Worm (Caenorhabditis elegans) whole organism, midembryonic: ENCODE measurements around the gene ZK632.9.

Experiments
- T22C8.4 ChIP-seq: fragments of 200-800 bp; sonication (Bioruptor generic); IDR thresholded peaks from 2 replicates; pipeline ENCODE4 v1.3.6; 2022; ENCODE audit warnings: missing genetic modification characterization, missing compliant biosample characterization
- cog-1 ChIP-seq: sonication (generic microtip); optimal IDR thresholded peaks from 2 replicates; lab custom pipeline; 2016; ENCODE audit warnings: missing genetic modification characterization, missing compliant biosample characterization
- flt-1 ChIP-seq: fragments of 200-800 bp; sonication (Bioruptor generic); IDR thresholded peaks from 2 replicates; pipeline ENCODE4 v1.3.6; 2022; ENCODE audit warnings: missing genetic modification characterization, missing compliant biosample characterization
- klf-2 ChIP-seq: fragments of 200-800 bp; sonication (Bioruptor generic); conservative IDR thresholded peaks from 2 replicates; pipeline ENCODE4 v1.3.6; 2022; ENCODE audit warnings: missing genetic modification reagents, missing genetic modification characterization, missing compliant biosample characterization
- med-1 ChIP-seq: sonication (generic microtip); optimal IDR thresholded peaks from 2 replicates; lab custom pipeline; 2017; ENCODE audit warnings: missing genetic modification characterization, mild to moderate bottlenecking, missing compliant biosample characterization, antibody characterized with exemption, missing genetic modification reagents; ENCODE audit not compliant: insufficient read depth
- ref-1 ChIP-seq: fragments of 200-800 bp; sonication (Bioruptor generic); conservative IDR thresholded peaks from 2 replicates; pipeline ENCODE4 v1.3.6; 2022; ENCODE audit warnings: missing genetic modification reagents, missing genetic modification characterization, missing compliant biosample characterization
- tab-1 ChIP-seq: fragments of 200-800 bp; sonication (Bioruptor generic); IDR thresholded peaks from 2 replicates; pipeline ENCODE4 v1.3.6; 2022; ENCODE audit warnings: missing genetic modification characterization, missing compliant biosample characterization
- ztf-23 ChIP-seq: fragments of 200-800 bp; sonication (Bioruptor generic); IDR thresholded peaks from 2 replicates; pipeline ENCODE4 v1.3.6; 2022; ENCODE audit warnings: missing genetic modification reagents, missing genetic modification characterization, missing compliant biosample characterization
- ztf-29 ChIP-seq: fragments of 200-800 bp; sonication (Bioruptor generic); IDR thresholded peaks from 2 replicates; pipeline ENCODE4 v1.3.6; 2022; ENCODE audit warnings: missing genetic modification reagents, missing genetic modification characterization, missing compliant biosample characterization

ZK632.9 gene

ce11 chrIII:9783133-9783590 is 42.1 kb downstream of the ZK632.9 start:
- TF ChIP-seq cog-1 (tag; lab: Kevin White, UChicago) (no peak), flt-1 (GFP tag; lab: Robert Waterston, UW) (no peak), med-1 (GFP tag; lab: Kevin White, UChicago) (no peak), ztf-23 (no peak), ztf-29 (GFP tag; lab: Robert Waterston, UW) (no peak), klf-2 (GFP tag; lab: Robert Waterston, UW) (no peak), tab-1 (GFP tag; lab: Robert Waterston, UW) (no peak), ref-1 (GFP tag; lab: Robert Waterston, UW) (no peak), T22C8.4 (GFP tag; lab: Robert Waterston, UW) (no peak)

- TF ChIP-seq cog-1 (tag; lab: Kevin White, UChicago) (no peak), T22C8.4 (GFP tag; lab: Robert Waterston, UW) (no peak), med-1 (GFP tag; lab: Kevin White, UChicago) (no peak), ztf-23 (no peak), flt-1 (GFP tag; lab: Robert Waterston, UW) (no peak), tab-1 (GFP tag; lab: Robert Waterston, UW) (no peak), ref-1 (GFP tag; lab: Robert Waterston, UW) (no peak), klf-2 (GFP tag; lab: Robert Waterston, UW) (no peak), ztf-29 (GFP tag; lab: Robert Waterston, UW) (no peak)
Observed at ce11 chrIII:9782483-9783081, 42.6 kb downstream of the ZK632.9 start, which contains the start of gene R10E11.6. Gene R10E11.6 (plus strand): TSS chrIII:9783006.

- TF ChIP-seq flt-1 (GFP tag; lab: Robert Waterston, UW) (no peak), ztf-23 (no peak), T22C8.4 (GFP tag; lab: Robert Waterston, UW) (no peak), tab-1 (GFP tag; lab: Robert Waterston, UW) (no peak), ref-1 (GFP tag; lab: Robert Waterston, UW) (no peak), ztf-29 (GFP tag; lab: Robert Waterston, UW) (no peak), cog-1 (tag; lab: Kevin White, UChicago) (no peak), klf-2 (GFP tag; lab: Robert Waterston, UW) (no peak), med-1 (GFP tag; lab: Kevin White, UChicago) (no peak)
Observed at ce11 chrIII:9782011-9782436, 43.2 kb downstream of the ZK632.9 start, which contains the start of gene vha-2. Gene vha-2 (plus strand): TSS chrIII:9782164.

- TF ChIP-seq ztf-23 = 0 out of 2 replicates have a peak, but pooled peaks have one; percentile 53
- no peak; the same call in 1 of the 2 replicates for TF ChIP-seq flt-1 (GFP tag; lab: Robert Waterston, UW)
- peak; percentile 53 for TF ChIP-seq cog-1 (tag; lab: Kevin White, UChicago)
Observed at ce11 chrIII:9780665-9781304, 44.4 kb downstream of the ZK632.9 start, which contains the start of gene vha-1. Gene vha-1 (plus strand): TSS chrIII:9781254.

- TF ChIP-seq med-1 (GFP tag; lab: Kevin White, UChicago) (no peak), T22C8.4 (GFP tag; lab: Robert Waterston, UW) (no peak), ztf-23 (no peak), ref-1 (GFP tag; lab: Robert Waterston, UW) (no peak), cog-1 (tag; lab: Kevin White, UChicago) (no peak)
Observed at ce11 chrIII:9780254-9780653, 45.0 kb downstream of the ZK632.9 start, which contains the start of gene sqv-3. Gene sqv-3 (minus strand): TSS chrIII:9780354.

ce11 chrIII:9779080-9779479 is 46.2 kb downstream of the ZK632.9 start:
- TF ChIP-seq ref-1 (GFP tag; lab: Robert Waterston, UW) (no peak), T22C8.4 (GFP tag; lab: Robert Waterston, UW) (no peak), tab-1 (GFP tag; lab: Robert Waterston, UW) (no peak), ztf-23 (no peak), flt-1 (GFP tag; lab: Robert Waterston, UW) (no peak)

ce11 chrIII:9776323-9776722 is 48.9 kb downstream of the ZK632.9 start, which contains the start of gene usp-46:
Gene usp-46 (plus strand): TSS chrIII:9776623.
- 0 out of 2 replicates have a peak, but pooled peaks have one; percentile 39 for TF ChIP-seq flt-1 (GFP tag; lab: Robert Waterston, UW)
- TF ChIP-seq T22C8.4 (GFP tag; lab: Robert Waterston, UW) = no peak

- TF ChIP-seq flt-1 (GFP tag; lab: Robert Waterston, UW) = no peak
Observed at ce11 chrIII:9775916-9776315, 49.3 kb downstream of the ZK632.9 start.
